Fruit fly (Drosophila melanogaster): ENCODE results near the gene CG32444.

CG32444 gene

dm6 chr3L:21626036-21626614 lies 10.6 kb upstream of the CG32444 start (continued):
- no peak for TF ChIP-seq CoRest (tag; optimal IDR thresholded peaks at IDR 0.05)
- peak; percentile 9 for TF ChIP-seq sens (GFP tag)
- no peak for TF ChIP-seq ssp (GFP tag; IDR thresholded peaks at IDR 0.05)
- peak; percentile 48 for TF ChIP-seq CG30020 (tag; optimal IDR thresholded peaks at IDR 0.05)
- no peak for TF ChIP-seq Jarid2 (GFP tag; optimal IDR thresholded peaks at IDR 0.05)
- peak; percentile 52 for TF ChIP-seq CG14710 (tag; optimal IDR thresholded peaks at IDR 0.05)
- no peak for TF ChIP-seq CG7372 (GFP tag; IDR thresholded peaks at IDR 0.05)
- TF ChIP-seq CG8388 (GFP tag; optimal IDR thresholded peaks at IDR 0.05): no peak
- TF ChIP-seq tll (GFP tag; optimal IDR thresholded peaks at IDR 0.05): no peak
- peak; percentile 44 for TF ChIP-seq pzg (GFP tag; optimal IDR thresholded peaks at IDR 0.05)
- peak; percentile 60; the same call in 1 of the 2 replicates for TF ChIP-seq MBD-R2 (GFP tag; IDR thresholded peaks at IDR 0.05)
- TF ChIP-seq CG3995 (GFP tag; optimal IDR thresholded peaks at IDR 0.05): peak; percentile 97
- TF ChIP-seq sqz (GFP tag; optimal IDR thresholded peaks at IDR 0.05): no peak
- no peak for TF ChIP-seq CG10959 (GFP tag; IDR thresholded peaks at IDR 0.05)
- TF ChIP-seq CG12659 (GFP tag; optimal IDR thresholded peaks at IDR 0.05): peak; percentile 38
- no peak for TF ChIP-seq ranshi (GFP tag; IDR thresholded peaks at IDR 0.05)
- no peak for TF ChIP-seq CG31365 (tag; optimal IDR thresholded peaks at IDR 0.05)
- peak; percentile 78; the same call in 2 of the 4 replicates for TF ChIP-seq chinmo (GFP tag; IDR thresholded peaks at IDR 0.05; ENCODE audit: partially characterized antibody)
- no peak for TF ChIP-seq dimm (GFP tag; IDR thresholded peaks at IDR 0.05)
- peak; percentile 46; the same call in 1 of the 2 replicates for TF ChIP-seq CG2129 (GFP tag; IDR thresholded peaks at IDR 0.05; ENCODE audit: partially characterized antibody)
- TF ChIP-seq CG17829 (tag; optimal IDR thresholded peaks at IDR 0.05): peak; percentile 23
- TF ChIP-seq H2.0 (GFP tag; IDR thresholded peaks at IDR 0.05): no peak
- no peak for TF ChIP-seq fd3F (GFP tag; optimal IDR thresholded peaks at IDR 0.05)
- TF ChIP-seq amos (GFP tag; IDR thresholded peaks at IDR 0.05; ENCODE audit: partially characterized antibody): peak; percentile 81; the same call in 1 of the 2 replicates
- no peak for TF ChIP-seq Drgx (GFP tag; IDR thresholded peaks at IDR 0.05)
- TF ChIP-seq BEAF-32 (GFP tag; optimal IDR thresholded peaks at IDR 0.05): peak; percentile 76
- no peak for TF ChIP-seq bowl (GFP tag; IDR thresholded peaks at IDR 0.05)
- peak; percentile 33 for TF ChIP-seq Dp (GFP tag; optimal IDR thresholded peaks at IDR 0.05)
- TF ChIP-seq E2f2 (GFP tag; IDR thresholded peaks at IDR 0.05): peak; percentile 44
- TF ChIP-seq CG11093 (GFP tag; IDR thresholded peaks at IDR 0.05): no peak
- peak; percentile 76 for TF ChIP-seq CG4617 (GFP tag; optimal IDR thresholded peaks at IDR 0.05; ENCODE audit: borderline replicate concordance)
- no peak for TF ChIP-seq Hmx (GFP tag; optimal IDR thresholded peaks at IDR 0.05)
- TF ChIP-seq dm (GFP tag; optimal IDR thresholded peaks at IDR 0.05): peak; percentile 5
- TF ChIP-seq CG15479 (GFP tag; optimal IDR thresholded peaks at IDR 0.05): peak; percentile 6
- TF ChIP-seq unc-4 (GFP tag; IDR thresholded peaks at IDR 0.05; ENCODE audit: partially characterized antibody): peak; percentile 82
- TF ChIP-seq Bgb (GFP tag; IDR thresholded peaks at IDR 0.05; ENCODE audit: partially characterized antibody): peak; percentile 72; the same call in 1 of the 2 replicates
- TF ChIP-seq CG17186 (GFP tag; optimal IDR thresholded peaks at IDR 0.05): peak; percentile 47
- TF ChIP-seq CG2116 (GFP tag; optimal IDR thresholded peaks at IDR 0.05): peak; percentile 64
- no peak for TF ChIP-seq CG2199 (GFP tag; IDR thresholded peaks at IDR 0.05)
- peak; percentile 15 for TF ChIP-seq gfzf (GFP tag; optimal IDR thresholded peaks at IDR 0.05)
- TF ChIP-seq MESR4 (GFP tag; optimal IDR thresholded peaks at IDR 0.05): peak; percentile 78
- no peak for TF ChIP-seq CG8924 (tag; optimal IDR thresholded peaks at IDR 0.05)
- TF ChIP-seq CG9797 (GFP tag; optimal IDR thresholded peaks at IDR 0.05): peak; percentile 2
- TF ChIP-seq CG13287 (GFP tag; IDR thresholded peaks at IDR 0.05; ENCODE audit: partially characterized antibody): peak; percentile 83
- no peak for TF ChIP-seq pum (GFP tag; optimal IDR thresholded peaks at IDR 0.05)
- TF ChIP-seq trem (tag; optimal IDR thresholded peaks at IDR 0.05): peak; percentile 67
- peak; percentile 69 for TF ChIP-seq CG16813 (GFP tag; IDR thresholded peaks at IDR 0.05; ENCODE audit: partially characterized antibody)
- peak; percentile 64; the same call in 1 of the 3 replicates for TF ChIP-seq hb (GFP tag; IDR thresholded peaks at IDR 0.05; ENCODE audit: partially characterized antibody)
